Worm (Caenorhabditis elegans) whole organism, young adult: ENCODE data around the gene F52E4.5.

Experiments
- C06A6.2 ChIP-seq: fragments of 200-800 bp; sonication (Bioruptor generic); conservative IDR thresholded peaks from 2 replicates; pipeline ENCODE4 v1.3.6; 2022; ENCODE audit warnings: missing genetic modification characterization, missing compliant biosample characterization
- attf-5 ChIP-seq: fragments of 200-800 bp; sonication (Bioruptor generic); optimal IDR thresholded peaks from 2 replicates; lab custom pipeline; 2018; ENCODE audit warnings: mild to moderate bottlenecking, missing genetic modification characterization, missing compliant biosample characterization
- nhr-27 ChIP-seq: fragments of 200-800 bp; sonication (Bioruptor generic); optimal IDR thresholded peaks from 2 replicates; lab custom pipeline; 2018; ENCODE audit warnings: mild to moderate bottlenecking, missing genetic modification characterization, moderate library complexity, missing compliant biosample characterization
- sea-2 ChIP-seq: fragments of 200-800 bp; sonication (Bioruptor generic); IDR thresholded peaks from 2 replicates; pipeline ENCODE4 v1.3.6; 2022; ENCODE audit warnings: missing genetic modification characterization, missing compliant biosample characterization
- somi-1 ChIP-seq: fragments of 200-800 bp; sonication (Bioruptor generic); optimal IDR thresholded peaks from 2 replicates; lab custom pipeline; 2018; ENCODE audit warnings: mild to moderate bottlenecking, missing genetic modification characterization, missing compliant biosample characterization

ce11 chrX:3051315-3051993 lies 35.7 kb downstream of the F52E4.5 start:
- TF ChIP-seq somi-1 (GFP tag; lab: Kevin White, UChicago) (no peak), C06A6.2 (no peak), nhr-27 (no peak), sea-2 (GFP tag; lab: Robert Waterston, UW) (no peak), attf-5 (no peak)
